Worm (Caenorhabditis elegans): ENCODE measurements around the gene insc-1.

insc-1 gene

DNA sequence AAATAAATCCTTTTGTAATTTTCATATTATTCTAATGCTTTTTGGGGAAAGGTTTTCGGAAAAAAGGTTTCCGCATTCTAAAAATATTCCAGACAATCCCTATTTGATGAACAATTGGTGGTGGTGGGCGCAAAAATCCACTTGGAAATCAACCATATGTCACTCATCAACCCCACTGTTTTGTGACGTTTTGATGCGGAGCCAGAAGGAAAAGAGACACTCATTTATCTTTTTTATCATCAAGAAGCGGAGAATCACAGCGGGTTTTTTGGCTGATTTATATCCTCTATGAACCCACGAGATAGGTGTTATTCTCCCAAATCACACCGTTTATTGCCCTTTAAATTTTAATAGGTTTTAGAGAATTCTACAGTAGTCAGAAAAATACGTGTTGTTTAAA lies 1.5 kb upstream of the insc-1 start:
- no peak for TF ChIP-seq mep-1 (tag; optimal IDR thresholded peaks at IDR 0.05)
- TF ChIP-seq zag-1 (tag; optimal IDR thresholded peaks at IDR 0.05): no peak
- TF ChIP-seq zip-2 (tag; optimal IDR thresholded peaks at IDR 0.05): no peak
- TF ChIP-seq dve-1 (tag; optimal IDR thresholded peaks at IDR 0.05; ENCODE audit: insufficient read depth): no peak
- TF ChIP-seq T26A8.4 (GFP tag; IDR thresholded peaks at IDR 0.05): no peak
- no peak for TF ChIP-seq hif-1 (tag; optimal IDR thresholded peaks at IDR 0.05)
- no peak for TF ChIP-seq ceh-44 (GFP tag; IDR thresholded peaks at IDR 0.05)
- no peak for TF ChIP-seq dpl-1 (GFP tag; optimal IDR thresholded peaks at IDR 0.05)
- TF ChIP-seq nhr-25 (tag; optimal IDR thresholded peaks at IDR 0.05; ENCODE audit: borderline replicate concordance, insufficient read depth): no peak
- no peak for TF ChIP-seq jun-1 (tag; optimal IDR thresholded peaks at IDR 0.05)
- no peak for TF ChIP-seq dmd-8 (GFP tag; IDR thresholded peaks at IDR 0.05)
- no peak for TF ChIP-seq nhr-48 (tag; optimal IDR thresholded peaks at IDR 0.05)
- TF ChIP-seq ama-1 (optimal IDR thresholded peaks at IDR 0.05): no peak
- no peak for TF ChIP-seq mdl-1 (tag; optimal IDR thresholded peaks at IDR 0.05)
- no peak for TF ChIP-seq F44E2.7 (GFP tag; IDR thresholded peaks at IDR 0.05)
- no peak for TF ChIP-seq zip-11 (GFP tag; IDR thresholded peaks at IDR 0.05)

- peak; percentile 78 for TF ChIP-seq dve-1 (tag; optimal IDR thresholded peaks at IDR 0.05; ENCODE audit: insufficient read depth)
- no peak for TF ChIP-seq ama-1 (optimal IDR thresholded peaks at IDR 0.05)
- no peak for TF ChIP-seq mdt-29 (GFP tag; IDR thresholded peaks at IDR 0.05)
- TF ChIP-seq spr-3 (GFP tag; optimal IDR thresholded peaks at IDR 0.05): no peak
- peak in 1 of 2 experiments; percentile 35 for TF ChIP-seq unc-62 (GFP tag; optimal IDR thresholded peaks at IDR 0.05 in 1 of 2)
- no peak for TF ChIP-seq unc-62 (tag; optimal IDR thresholded peaks at IDR 0.05)
- TF ChIP-seq nhr-11 (tag; optimal IDR thresholded peaks at IDR 0.05): peak; percentile 26
- TF ChIP-seq lsy-2 (tag; optimal IDR thresholded peaks at IDR 0.05): peak in 1 of 2 experiments; percentile 65
- TF ChIP-seq mes-2 (tag; optimal IDR thresholded peaks at IDR 0.05; ENCODE audit: poor library complexity, severe bottlenecking): peak; percentile 68
- peak; percentile 59 for TF ChIP-seq nhr-48 (tag; optimal IDR thresholded peaks at IDR 0.05)
- TF ChIP-seq cey-2 (tag; optimal IDR thresholded peaks at IDR 0.05; ENCODE audit: borderline replicate concordance, insufficient read depth): peak; percentile 8
- peak; percentile 75 for TF ChIP-seq nhr-28 (tag; optimal IDR thresholded peaks at IDR 0.05)
- no peak for TF ChIP-seq nhr-10 (tag; optimal IDR thresholded peaks at IDR 0.05)
- peak; percentile 56 for TF ChIP-seq hlh-30 (tag; optimal IDR thresholded peaks at IDR 0.05; ENCODE audit: insufficient read depth)
- TF ChIP-seq mxl-2 (GFP tag; conservative IDR thresholded peaks at IDR 0.05): no peak
- TF ChIP-seq dpl-1 (GFP tag; optimal IDR thresholded peaks at IDR 0.05): peak; percentile 28
- peak; percentile 81 for TF ChIP-seq mxl-3 (GFP tag; optimal IDR thresholded peaks at IDR 0.05)
- peak; percentile 54 for TF ChIP-seq T20F7.1 (GFP tag; optimal IDR thresholded peaks at IDR 0.05)
- TF ChIP-seq pha-4 (GFP tag; IDR thresholded peaks at IDR 0.05): no peak
- no peak for TF ChIP-seq pha-4 (tag; optimal IDR thresholded peaks at IDR 0.05)
- TF ChIP-seq mdl-1 (tag; optimal IDR thresholded peaks at IDR 0.05): peak in 1 of 2 experiments; percentile 66
- TF ChIP-seq hif-1 (tag; optimal IDR thresholded peaks at IDR 0.05): peak in 1 of 2 experiments; percentile 49
- TF ChIP-seq nhr-111 (GFP tag; optimal IDR thresholded peaks at IDR 0.05): no peak
- TF ChIP-seq daf-16 (GFP tag; optimal IDR thresholded peaks at IDR 0.05): no peak
- peak; percentile 74 for TF ChIP-seq daf-16 (tag; optimal IDR thresholded peaks at IDR 0.05)
- peak; percentile 82 for TF ChIP-seq hlh-11 (tag; optimal IDR thresholded peaks at IDR 0.05)
- peak; percentile 30; the same call in 1 of the 2 replicates for TF ChIP-seq hmg-1.1 (GFP tag; IDR thresholded peaks at IDR 0.05)
- peak; percentile 85 for TF ChIP-seq dmd-6 (GFP tag; IDR thresholded peaks at IDR 0.05)
- no peak for TF ChIP-seq arid-1 (GFP tag; conservative IDR thresholded peaks at IDR 0.05)
- TF ChIP-seq pqm-1 (tag; optimal IDR thresholded peaks at IDR 0.05): peak; percentile 20
- TF ChIP-seq nhr-76 (tag; optimal IDR thresholded peaks at IDR 0.05): no peak
- TF ChIP-seq mep-1 (tag; optimal IDR thresholded peaks at IDR 0.05): peak; percentile 62
- peak; percentile 1 for TF ChIP-seq ztf-7 (tag; optimal IDR thresholded peaks at IDR 0.05)
These were observed 5.3 kb downstream of the insc-1 start, which contains the start of gene msra-1 for ce11 chrII:7363990-7364455. Gene msra-1 (minus strand): TSS chrII:7364040.
